Fruit fly (Drosophila melanogaster) whole organism: ENCODE data around the gene CG14195.
A peak's percentile ranks its signal among the peaks of the same experiment; 100 is the strongest.

ENCODE experiments used
- CG8478 ChIP-seq: fragments of >200 bp; optimal IDR thresholded peaks from 2 replicates; lab custom pipeline; 2018; ENCODE audit warnings: inconsistent platforms
- Dll ChIP-seq: fragments of >200 bp; optimal IDR thresholded peaks from 2 replicates; lab custom pipeline; 2017
- EcR ChIP-seq, 2 experiments: fragments of >200 bp; optimal IDR thresholded peaks; 2 replicates each; lab custom pipeline; 2017; ENCODE audit warnings: missing biosample characterization in 2 of 2, missing genetic modification characterization in 2 of 2, missing genetic modification reagents in 2 of 2
- pan ChIP-seq: fragments of >200 bp; optimal IDR thresholded peaks from 2 replicates; lab custom pipeline; 2017
- psq ChIP-seq: fragments of >200 bp; optimal IDR thresholded peaks from 2 replicates; lab custom pipeline; 2017
- usp ChIP-seq: fragments of >200 bp; optimal IDR thresholded peaks from 2 replicates; lab custom pipeline; 2017; ENCODE audit warnings: missing biosample characterization, missing genetic modification characterization, mixed read lengths

Gene CG14195

dm6 chrX:19171926-19172325 lies 40.0 kb downstream of the CG14195 start:
- TF ChIP-seq usp (GFP tag; lab: Kevin White, UChicago), result no peak
- TF ChIP-seq EcR (GFP tag; optimal IDR thresholded peaks at IDR 0.05; lab: Kevin White, UChicago), result no peak
- no peak for TF ChIP-seq pan (lab: Kevin White, UChicago)
- no peak for TF ChIP-seq Dll (lab: Kevin White, UChicago)
- no peak for TF ChIP-seq CG8478 (lab: Kevin White, UChicago)
- no peak for TF ChIP-seq psq (lab: Kevin White, UChicago)

dm6 chrX:19170791-19171190 lies 41.1 kb downstream of the CG14195 start, which contains the start of gene Inx5:
Gene Inx5, minus strand, starts transcription at chrX:19170883.
- TF ChIP-seq CG8478 (lab: Kevin White, UChicago), result no peak

- TF ChIP-seq usp (GFP tag; lab: Kevin White, UChicago), result no peak
- TF ChIP-seq EcR (GFP tag; optimal IDR thresholded peaks at IDR 0.05; lab: Kevin White, UChicago), result no peak
- no peak for TF ChIP-seq Dll (lab: Kevin White, UChicago)
- TF ChIP-seq CG8478 (lab: Kevin White, UChicago), result no peak
- TF ChIP-seq psq (lab: Kevin White, UChicago), result no peak
- TF ChIP-seq pan (lab: Kevin White, UChicago), result peak; percentile 84
Observed at dm6 chrX:19167586-19168403, 44.1 kb downstream of the CG14195 start.

- TF ChIP-seq Dll (lab: Kevin White, UChicago) (no peak), psq (lab: Kevin White, UChicago) (no peak), pan (lab: Kevin White, UChicago) (no peak), EcR (GFP tag; optimal IDR thresholded peaks at IDR 0.05; lab: Kevin White, UChicago) (no peak), usp (GFP tag; lab: Kevin White, UChicago) (no peak)
Observed at dm6 chrX:19167032-19167568, 44.8 kb downstream of the CG14195 start, which contains the start of gene RhoGAP18B. Gene RhoGAP18B, minus strand, starts transcription at chrX:19167082.

- TF ChIP-seq EcR (GFP tag; optimal IDR thresholded peaks at IDR 0.05; lab: Kevin White, UChicago) (no peak), CG8478 (lab: Kevin White, UChicago) (no peak), psq (lab: Kevin White, UChicago) (no peak), usp (GFP tag; lab: Kevin White, UChicago) (no peak), pan (lab: Kevin White, UChicago) (no peak), Dll (lab: Kevin White, UChicago) (no peak)
Observed at dm6 chrX:19166152-19166935, 45.5 kb downstream of the CG14195 start.

dm6 chrX:19165144-19166011 lies 46.5 kb downstream of the CG14195 start:
- TF ChIP-seq usp (GFP tag; lab: Kevin White, UChicago) (no peak), EcR (GFP tag; optimal IDR thresholded peaks at IDR 0.05; lab: Kevin White, UChicago) (no peak), Dll (lab: Kevin White, UChicago) (no peak), psq (lab: Kevin White, UChicago) (no peak)

- no peak for TF ChIP-seq psq (lab: Kevin White, UChicago)
- no peak for TF ChIP-seq CG8478 (lab: Kevin White, UChicago)
- no peak for TF ChIP-seq Dll (lab: Kevin White, UChicago)
- no peak for TF ChIP-seq EcR (GFP tag; optimal IDR thresholded peaks at IDR 0.05; lab: Kevin White, UChicago)
- TF ChIP-seq usp (GFP tag; lab: Kevin White, UChicago), result no peak
- no peak for TF ChIP-seq pan (lab: Kevin White, UChicago)
Observed at dm6 chrX:19164726-19165125, 47.2 kb downstream of the CG14195 start.

dm6 chrX:19163446-19163845 lies 48.4 kb downstream of the CG14195 start:
- TF ChIP-seq usp (GFP tag; lab: Kevin White, UChicago) (no peak), psq (lab: Kevin White, UChicago) (no peak), EcR (GFP tag; optimal IDR thresholded peaks at IDR 0.05; lab: Kevin White, UChicago) (no peak), Dll (lab: Kevin White, UChicago) (no peak), CG8478 (lab: Kevin White, UChicago) (no peak), pan (lab: Kevin White, UChicago) (no peak)

- TF ChIP-seq EcR (GFP tag; optimal IDR thresholded peaks at IDR 0.05; lab: Kevin White, UChicago) (no peak), CG8478 (lab: Kevin White, UChicago) (no peak), psq (lab: Kevin White, UChicago) (no peak), Dll (lab: Kevin White, UChicago) (no peak), usp (GFP tag; lab: Kevin White, UChicago) (no peak), pan (lab: Kevin White, UChicago) (no peak)
Observed at dm6 chrX:19162249-19162914, 49.5 kb downstream of the CG14195 start.
